Fruit fly (Drosophila melanogaster) whole organism: ENCODE data around the gene CG31673.

ENCODE experiments used
- CG8478 ChIP-seq: fragments of >200 bp; optimal IDR thresholded peaks from 2 replicates; lab custom pipeline; 2018; ENCODE audit warnings: inconsistent platforms
- Dll ChIP-seq: fragments of >200 bp; optimal IDR thresholded peaks from 2 replicates; lab custom pipeline; 2017
- EcR ChIP-seq, 2 experiments: fragments of >200 bp; optimal IDR thresholded peaks; 2 replicates each; lab custom pipeline; 2017; ENCODE audit warnings: missing biosample characterization in 2 of 2, missing genetic modification characterization in 2 of 2, missing genetic modification reagents in 2 of 2
- pan ChIP-seq: fragments of >200 bp; optimal IDR thresholded peaks from 2 replicates; lab custom pipeline; 2017
- psq ChIP-seq: fragments of >200 bp; optimal IDR thresholded peaks from 2 replicates; lab custom pipeline; 2017
- usp ChIP-seq: fragments of >200 bp; optimal IDR thresholded peaks from 2 replicates; lab custom pipeline; 2017; ENCODE audit warnings: missing biosample characterization, missing genetic modification characterization, mixed read lengths

The CG31673 gene

DNA sequence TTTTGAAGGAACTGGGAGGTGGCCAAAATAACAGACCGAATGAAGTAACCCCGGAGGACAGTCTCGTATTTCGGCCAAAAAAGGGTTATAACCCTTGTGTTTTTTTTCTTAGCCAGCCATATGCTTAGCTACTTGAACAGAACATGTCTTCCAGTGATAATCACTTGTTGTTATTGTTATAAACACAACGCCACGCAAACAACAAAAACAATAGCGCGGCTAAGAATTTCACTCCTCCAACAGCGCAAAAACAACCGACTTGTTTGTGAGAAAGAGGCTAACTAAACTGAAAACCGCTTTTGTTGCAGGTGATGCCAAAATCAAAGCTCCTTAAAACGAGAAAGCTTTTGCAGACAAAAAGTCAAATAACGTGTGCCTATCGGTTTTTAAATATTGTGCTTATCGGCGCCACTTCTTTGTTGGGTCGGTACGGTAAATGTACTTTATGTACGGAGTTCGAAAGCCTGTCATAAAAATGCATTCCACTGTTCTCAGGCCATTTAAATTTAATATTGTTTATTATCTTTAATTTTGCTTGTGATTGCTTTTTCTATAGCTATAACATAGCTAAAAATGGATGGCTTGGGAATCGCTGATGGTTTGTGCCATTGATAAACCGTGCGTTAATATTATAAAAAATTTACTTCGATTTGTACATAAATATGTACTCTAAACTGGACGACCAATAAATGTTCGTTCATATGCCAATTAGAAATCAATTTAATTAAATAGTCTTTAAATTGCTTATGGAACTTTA lies 32.5 kb upstream of the CG31673 start, which contains the start of gene vari:
Gene vari, minus strand, starts transcription at position 285 of the 757 bp plus-strand sequence.
- TF ChIP-seq CG8478 (lab: Kevin White, UChicago) (no peak), psq (lab: Kevin White, UChicago) (no peak), usp (no peak), pan (no peak), Dll (lab: Kevin White, UChicago) (no peak), EcR (GFP tag; optimal IDR thresholded peaks at IDR 0.05; lab: Kevin White, UChicago) (no peak)

DNA sequence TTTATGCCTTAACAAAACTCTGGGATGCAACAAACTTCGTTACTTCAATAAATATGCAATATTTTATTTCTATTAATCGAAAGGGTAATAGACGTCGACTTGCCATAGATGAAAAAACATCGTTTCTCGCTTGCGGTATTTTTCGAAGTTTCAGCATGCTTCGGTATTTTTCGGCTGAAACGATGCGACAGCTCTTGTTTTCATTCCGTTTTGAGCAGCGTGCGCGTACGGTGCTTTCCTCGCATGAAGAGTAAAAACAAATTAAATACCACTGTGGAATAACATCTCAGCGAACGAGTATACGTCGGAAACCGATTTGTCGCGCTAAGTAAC lies 31.9 kb upstream of the CG31673 start, which contains the start of gene CG9328:
Gene CG9328, plus strand, starts transcription at position 201 of the 333 bp plus-strand sequence.
- no peak for TF ChIP-seq pan

DNA sequence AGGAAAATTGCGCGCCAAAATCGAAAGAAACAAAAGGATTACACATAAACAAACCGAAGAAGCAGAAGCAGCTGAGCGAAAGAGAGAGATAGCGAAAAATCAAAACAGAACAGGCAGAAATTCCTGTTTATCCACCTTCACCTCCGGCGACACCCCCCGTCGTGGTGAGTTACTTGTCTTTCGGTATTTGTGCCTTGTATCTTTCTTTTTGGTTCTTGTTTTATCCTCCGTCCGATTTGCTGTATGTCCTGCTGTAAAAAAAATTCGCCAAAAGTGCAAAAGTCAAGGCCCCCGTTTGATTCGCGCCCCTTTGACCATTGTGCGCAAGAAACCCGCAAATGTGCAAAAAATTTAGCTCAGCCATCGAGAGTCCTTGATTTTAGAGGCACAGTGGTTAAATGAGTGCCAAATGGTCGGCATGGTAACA lies 31.0 kb upstream of the CG31673 start:
- TF ChIP-seq EcR (GFP tag; optimal IDR thresholded peaks at IDR 0.05; lab: Kevin White, UChicago) (no peak), CG8478 (lab: Kevin White, UChicago) (no peak), usp (no peak), pan (no peak), psq (lab: Kevin White, UChicago) (no peak), Dll (lab: Kevin White, UChicago) (no peak)

DNA sequence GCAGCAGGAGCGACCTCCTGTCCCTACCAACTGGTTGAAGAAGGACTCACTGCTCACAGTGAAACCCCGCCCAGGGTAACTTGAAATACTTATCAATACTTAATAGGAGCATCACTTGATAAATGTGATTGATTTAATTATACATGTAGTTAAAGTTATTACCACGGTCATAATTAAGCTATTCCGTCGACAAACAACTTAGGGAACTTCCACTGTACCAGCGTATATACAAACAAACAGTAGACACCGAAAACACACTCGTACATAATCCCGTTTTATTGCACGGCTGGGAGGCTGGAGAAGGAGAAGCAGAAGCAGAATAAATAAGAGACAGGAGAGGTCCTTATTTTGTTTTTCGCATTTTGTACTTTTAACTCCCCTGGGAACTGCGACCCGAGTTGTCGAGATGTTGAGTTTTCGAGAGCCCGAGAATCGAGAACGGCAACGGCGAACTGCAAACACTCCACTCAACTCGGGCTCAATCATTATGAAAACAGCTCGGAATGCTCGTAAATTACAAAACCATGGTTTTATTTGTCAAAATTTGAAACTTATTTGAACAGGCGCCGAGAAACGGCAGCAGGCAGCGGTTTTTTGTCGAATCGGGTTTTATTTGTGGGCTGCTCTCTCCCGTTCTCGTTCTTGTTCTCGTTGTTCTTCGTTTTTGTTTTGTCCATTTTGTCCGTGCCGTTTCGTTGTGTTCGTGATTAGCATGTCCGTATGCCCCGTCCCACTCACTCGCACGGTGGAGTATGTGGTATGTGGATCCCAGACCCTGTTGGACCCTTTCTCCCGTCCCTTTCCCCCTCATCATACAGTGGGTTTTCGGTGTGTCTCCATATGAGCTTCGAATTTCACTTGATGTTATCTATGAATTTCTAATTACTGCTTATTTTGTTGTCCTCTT lies 29.2 kb upstream of the CG31673 start:
- no peak for TF ChIP-seq usp
- TF ChIP-seq psq (lab: Kevin White, UChicago) = no peak

DNA sequence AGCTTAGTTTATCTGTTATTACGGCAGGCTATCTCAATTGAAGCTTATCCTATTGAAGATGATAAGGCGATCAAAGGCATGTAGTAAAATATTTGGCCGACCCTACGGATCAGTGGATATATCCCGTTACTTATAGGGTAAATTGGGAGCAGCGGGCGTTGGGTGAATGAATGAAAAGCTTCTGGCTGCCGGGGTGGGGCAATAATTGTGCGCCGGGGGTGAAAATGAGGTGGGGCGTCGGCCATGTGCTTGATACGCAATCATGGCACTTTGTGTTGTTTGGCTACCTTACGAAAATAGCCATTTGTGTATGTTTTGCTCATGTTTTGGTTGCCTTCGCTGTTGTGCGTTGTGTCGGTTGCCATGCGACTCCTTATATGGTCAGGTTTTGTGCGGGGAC lies 27.6 kb upstream of the CG31673 start:
- TF ChIP-seq Dll (lab: Kevin White, UChicago) (no peak), CG8478 (lab: Kevin White, UChicago) (no peak), EcR (GFP tag; optimal IDR thresholded peaks at IDR 0.05; lab: Kevin White, UChicago) (no peak), pan (no peak), usp (no peak), psq (lab: Kevin White, UChicago) (no peak)

DNA sequence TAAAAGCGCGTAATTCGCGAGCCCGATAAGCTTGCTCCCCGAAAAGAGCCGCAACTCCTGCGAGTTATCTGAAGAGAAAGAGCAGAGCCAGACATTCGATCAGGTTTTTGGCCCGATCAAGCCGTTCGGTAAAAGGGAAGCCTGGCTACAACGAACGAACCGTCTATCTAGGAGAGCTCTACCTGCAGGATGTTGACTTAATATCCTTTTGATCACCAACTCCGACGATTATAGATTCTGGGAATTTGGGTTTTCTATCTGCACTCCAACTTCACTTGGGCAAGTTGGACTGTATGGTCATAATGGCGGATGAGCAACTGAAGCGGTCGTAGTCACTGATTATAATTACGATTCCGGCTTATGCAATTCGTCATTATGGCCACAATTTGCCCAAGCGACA lies 27.2 kb upstream of the CG31673 start:
- no peak for TF ChIP-seq Dll (lab: Kevin White, UChicago)
- TF ChIP-seq EcR (GFP tag; optimal IDR thresholded peaks at IDR 0.05; lab: Kevin White, UChicago) = no peak
- TF ChIP-seq pan = no peak
- no peak for TF ChIP-seq usp
- TF ChIP-seq psq (lab: Kevin White, UChicago) = no peak
- no peak for TF ChIP-seq CG8478 (lab: Kevin White, UChicago)

DNA sequence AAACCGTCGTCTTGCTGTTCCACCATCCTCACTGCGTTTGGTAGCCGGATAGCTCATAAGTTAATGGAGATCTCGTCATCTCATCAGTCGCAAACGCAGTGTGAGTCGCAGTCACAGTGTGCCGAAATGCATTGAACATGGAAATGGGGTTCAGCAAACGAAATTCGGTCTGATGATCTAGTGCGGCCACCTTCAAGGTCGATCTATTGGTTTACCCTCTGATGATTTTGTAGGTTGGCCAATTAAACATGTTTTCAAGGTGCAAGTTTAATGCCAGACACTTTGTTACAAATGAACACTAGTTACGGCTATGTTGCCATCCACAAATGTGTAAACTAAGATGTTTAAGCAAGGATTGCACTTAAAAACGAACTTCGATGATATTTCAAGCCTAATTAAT lies 26.6 kb upstream of the CG31673 start:
- TF ChIP-seq pan (no peak), psq (lab: Kevin White, UChicago) (no peak), usp (no peak), EcR (GFP tag; optimal IDR thresholded peaks at IDR 0.05; lab: Kevin White, UChicago) (no peak), Dll (lab: Kevin White, UChicago) (no peak)

DNA sequence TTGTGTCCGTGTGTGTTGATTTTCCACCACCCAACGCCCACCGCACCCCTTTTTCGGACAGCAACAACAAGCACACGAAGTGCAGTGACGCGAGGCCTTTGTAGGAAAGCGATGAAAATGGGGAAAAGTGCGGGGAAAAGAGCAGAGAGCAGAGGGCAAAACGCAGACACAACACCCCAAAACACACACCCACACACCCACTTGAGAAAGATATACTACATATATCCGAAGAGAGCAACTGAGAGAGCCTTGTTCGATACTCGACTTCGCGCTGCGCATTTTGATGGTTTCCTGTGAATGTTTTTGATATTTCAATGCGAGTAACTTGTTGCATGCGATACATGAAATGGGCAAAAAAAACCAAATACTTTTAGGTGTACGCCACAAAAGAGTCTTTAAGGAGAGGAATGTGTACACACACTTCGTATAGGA lies 25.7 kb upstream of the CG31673 start:
- no peak for TF ChIP-seq EcR (GFP tag; optimal IDR thresholded peaks at IDR 0.05; lab: Kevin White, UChicago)
- TF ChIP-seq Dll (lab: Kevin White, UChicago) = no peak
- no peak for TF ChIP-seq psq (lab: Kevin White, UChicago)
- no peak for TF ChIP-seq CG8478 (lab: Kevin White, UChicago)
- no peak for TF ChIP-seq usp
- TF ChIP-seq pan = no peak

- TF ChIP-seq CG8478 (lab: Kevin White, UChicago) (no peak), psq (lab: Kevin White, UChicago) (no peak), Dll (lab: Kevin White, UChicago) (no peak), pan (peak; percentile 79), EcR (GFP tag; optimal IDR thresholded peaks at IDR 0.05; lab: Kevin White, UChicago) (no peak), usp (no peak)
Observed at dm6 chr2L:20805624-20806339, 23.6 kb upstream of the CG31673 start.

- TF ChIP-seq Dll (lab: Kevin White, UChicago) (no peak), EcR (GFP tag; optimal IDR thresholded peaks at IDR 0.05; lab: Kevin White, UChicago) (no peak), psq (lab: Kevin White, UChicago) (no peak), pan (no peak), usp (no peak), CG8478 (lab: Kevin White, UChicago) (no peak)
Observed at dm6 chr2L:20806619-20807018, 22.8 kb upstream of the CG31673 start.

DNA sequence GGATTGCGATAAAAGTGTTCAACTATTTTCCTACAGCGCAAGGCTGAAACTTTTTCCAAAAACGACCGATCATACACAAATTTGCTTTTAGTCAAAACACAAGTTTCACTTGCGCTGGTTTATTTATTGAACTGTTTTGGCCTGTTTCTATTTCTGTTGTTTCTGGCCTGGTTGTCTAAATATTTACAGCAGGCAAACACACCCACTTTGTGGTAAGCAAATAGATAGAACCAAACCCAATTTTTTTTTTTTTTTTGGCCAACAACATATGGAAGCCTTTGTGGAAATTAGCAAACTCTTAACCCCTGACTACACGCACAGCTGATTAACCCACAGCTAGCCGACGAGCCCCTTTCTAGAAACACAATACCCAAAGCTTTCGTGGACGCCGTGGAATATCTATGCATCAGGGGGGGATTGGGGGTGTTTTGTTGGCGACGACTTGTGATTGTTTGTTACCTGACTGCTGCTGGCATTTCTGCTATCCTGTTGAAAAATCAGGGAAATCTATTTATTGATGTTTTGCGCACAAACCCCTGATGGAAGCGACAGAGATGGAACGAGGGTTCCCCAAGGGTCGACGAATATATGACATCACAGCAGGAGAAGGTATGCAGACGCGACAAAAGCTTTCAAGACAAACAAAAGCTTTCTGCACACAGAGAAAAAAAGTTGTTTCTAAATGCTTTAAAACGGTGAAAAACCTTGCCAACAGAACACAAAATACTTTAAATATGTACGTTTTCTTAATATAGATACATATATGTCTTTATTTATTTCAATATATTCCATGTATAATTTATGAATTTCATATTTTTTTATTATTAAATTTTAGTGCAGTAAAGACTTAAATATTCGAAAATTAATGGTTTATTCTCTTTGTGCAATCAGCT lies 21.5 kb upstream of the CG31673 start:
- no peak for TF ChIP-seq pan
- TF ChIP-seq Dll (lab: Kevin White, UChicago) = no peak
- TF ChIP-seq EcR (GFP tag; optimal IDR thresholded peaks at IDR 0.05; lab: Kevin White, UChicago) = no peak
- no peak for TF ChIP-seq usp
- TF ChIP-seq psq (lab: Kevin White, UChicago) = no peak
- no peak for TF ChIP-seq CG8478 (lab: Kevin White, UChicago)
